Fruit fly (Drosophila melanogaster) whole organism, embryonic: ENCODE measurements around the gene wcy.

ENCODE experiments used
- B-H2 ChIP-seq: fragments of 200-800 bp; sonication (Bioruptor generic); optimal IDR thresholded peaks from 2 replicates; lab custom pipeline; 2018; ENCODE audit warnings: missing biosample characterization, mild to moderate bottlenecking, missing genetic modification characterization
- CG11247 ChIP-seq: fragments of 200-800 bp; sonication (Bioruptor generic); IDR thresholded peaks from 2 replicates; pipeline ENCODE4 v1.3.6; 2022; ENCODE audit warnings: missing biosample characterization, missing genetic modification characterization
- CG12219 ChIP-seq: fragments of 200-800 bp; sonication (Bioruptor generic); optimal IDR thresholded peaks from 3 replicates; lab custom pipeline; 2018; ENCODE audit warnings: missing biosample characterization, mild to moderate bottlenecking, missing genetic modification characterization
- CG12236 ChIP-seq: fragments of 200-800 bp; sonication (Bioruptor generic); optimal IDR thresholded peaks from 2 replicates; lab custom pipeline; 2016; ENCODE audit warnings: missing biosample characterization, missing genetic modification characterization
- CG13424 ChIP-seq: fragments of 200-800 bp; sonication (Bioruptor generic); optimal IDR thresholded peaks from 2 replicates; lab custom pipeline; 2019; ENCODE audit warnings: missing biosample characterization, mild to moderate bottlenecking, missing genetic modification characterization, moderate library complexity
- CG14014 ChIP-seq: fragments of 200-800 bp; sonication (Bioruptor generic); IDR thresholded peaks from 2 replicates; pipeline ENCODE4 v1.3.6; 2022; ENCODE audit warnings: missing biosample characterization, missing genetic modification characterization
- CG17829 ChIP-seq: fragments of 200-800 bp; optimal IDR thresholded peaks from 2 replicates; lab custom pipeline; 2019; ENCODE audit warnings: missing biosample characterization, mild to moderate bottlenecking, missing genetic modification characterization, moderate library complexity
- CG17912 ChIP-seq: fragments of 200-800 bp; sonication (Bioruptor generic); optimal IDR thresholded peaks from 2 replicates; lab custom pipeline; 2018; ENCODE audit warnings: missing biosample characterization, mild to moderate bottlenecking, missing genetic modification characterization
- CG2712 ChIP-seq: fragments of 200-800 bp; optimal IDR thresholded peaks from 3 replicates; lab custom pipeline; 2019; ENCODE audit warnings: missing biosample characterization, mild to moderate bottlenecking, missing genetic modification characterization, moderate library complexity
- CG2875 ChIP-seq: fragments of 200-800 bp; sonication (Bioruptor generic); optimal IDR thresholded peaks from 2 replicates; lab custom pipeline; 2017; ENCODE audit warnings: missing biosample characterization, mild to moderate bottlenecking, missing genetic modification characterization, missing genetic modification reagents
- CG31224 ChIP-seq: fragments of 200-800 bp; sonication (Bioruptor generic); IDR thresholded peaks from 2 replicates; pipeline ENCODE4 v1.3.6; 2022; ENCODE audit warnings: missing biosample characterization, missing genetic modification characterization
- CG31388 ChIP-seq: fragments of 200-800 bp; sonication (Bioruptor generic); optimal IDR thresholded peaks from 2 replicates; lab custom pipeline; 2016; ENCODE audit warnings: missing biosample characterization, missing genetic modification characterization
- CG3847 ChIP-seq: fragments of 200-800 bp; sonication (Bioruptor generic); IDR thresholded peaks from 2 replicates; pipeline ENCODE4 v1.3.6; 2022; ENCODE audit warnings: missing biosample characterization, missing genetic modification characterization
- CG5180 ChIP-seq: fragments of 200-800 bp; sonication (Bioruptor generic); optimal IDR thresholded peaks from 3 replicates; lab custom pipeline; 2017; ENCODE audit warnings: missing biosample characterization, missing genetic modification characterization, mild to moderate bottlenecking, moderate library complexity, missing genetic modification reagents
- CG6654 ChIP-seq: fragments of 200-800 bp; sonication (Bioruptor generic); optimal IDR thresholded peaks from 2 replicates; lab custom pipeline; 2017; ENCODE audit warnings: missing biosample characterization, mild to moderate bottlenecking, missing genetic modification characterization
- CG6854 ChIP-seq: fragments of 200-800 bp; sonication (Bioruptor generic); optimal IDR thresholded peaks from 3 replicates; lab custom pipeline; 2017; ENCODE audit warnings: missing biosample characterization, mild to moderate bottlenecking, missing genetic modification characterization
- CG7928 ChIP-seq: fragments of 200-800 bp; sonication (Bioruptor generic); optimal IDR thresholded peaks from 2 replicates; lab custom pipeline; 2017; ENCODE audit warnings: missing biosample characterization, mild to moderate bottlenecking, missing genetic modification characterization
- E2f2 ChIP-seq: fragments of 200-800 bp; sonication (Bioruptor generic); IDR thresholded peaks from 2 replicates; pipeline ENCODE4 v1.3.6; 2022; ENCODE audit warnings: missing biosample characterization, missing genetic modification characterization
- Elba2 ChIP-seq: fragments of 200-800 bp; sonication (Bioruptor generic); optimal IDR thresholded peaks from 3 replicates; lab custom pipeline; 2016; ENCODE audit warnings: missing biosample characterization, missing genetic modification characterization
- Hr3 ChIP-seq: fragments of 200-800 bp; sonication (Bioruptor generic); optimal IDR thresholded peaks from 3 replicates; lab custom pipeline; 2016; ENCODE audit warnings: missing biosample characterization, missing genetic modification characterization
- MESR4 ChIP-seq: fragments of 200-800 bp; sonication (Bioruptor generic); optimal IDR thresholded peaks from 2 replicates; lab custom pipeline; 2018; ENCODE audit warnings: missing biosample characterization, mild to moderate bottlenecking, missing genetic modification characterization, moderate library complexity
- NFAT ChIP-seq: fragments of 200-800 bp; sonication (Bioruptor generic); IDR thresholded peaks from 2 replicates; pipeline ENCODE4 v1.3.6; 2022; ENCODE audit warnings: missing biosample characterization, missing genetic modification characterization
- Sry-β ChIP-seq: fragments of 200-800 bp; sonication (Bioruptor generic); optimal IDR thresholded peaks from 2 replicates; lab custom pipeline; 2018; ENCODE audit warnings: missing biosample characterization, mild to moderate bottlenecking, missing genetic modification characterization, moderate library complexity
- Usf ChIP-seq: fragments of 200-800 bp; sonication (Bioruptor generic); optimal IDR thresholded peaks from 2 replicates; lab custom pipeline; 2017; ENCODE audit warnings: missing genotype, missing biosample characterization, missing genetic modification characterization
- abd-A ChIP-seq: fragments of 200-800 bp; sonication (Bioruptor generic); optimal IDR thresholded peaks from 3 replicates; lab custom pipeline; 2019; ENCODE audit warnings: missing biosample characterization, mild to moderate bottlenecking, missing genetic modification characterization, moderate library complexity
- ac ChIP-seq: fragments of 200-800 bp; sonication (Bioruptor generic); optimal IDR thresholded peaks from 3 replicates; lab custom pipeline; 2017; ENCODE audit warnings: missing biosample characterization, mild to moderate bottlenecking, missing genetic modification characterization
- amos ChIP-seq: fragments of 200-800 bp; sonication (Bioruptor generic); IDR thresholded peaks from 2 replicates; pipeline ENCODE4 v1.3.6; 2022; ENCODE audit warnings: missing biosample characterization, missing genetic modification characterization; ENCODE audit not compliant: partially characterized antibody
- ash1 ChIP-seq: fragments of 200-800 bp; sonication (Bioruptor generic); optimal IDR thresholded peaks from 2 replicates; lab custom pipeline; 2018; ENCODE audit warnings: missing biosample characterization, mild to moderate bottlenecking, missing genetic modification characterization
- bab2 ChIP-seq: fragments of 200-800 bp; sonication (Bioruptor generic); optimal IDR thresholded peaks from 2 replicates; lab custom pipeline; 2016; ENCODE audit warnings: missing biosample characterization, missing genetic modification characterization
- chm ChIP-seq: fragments of 200-800 bp; sonication (Bioruptor generic); IDR thresholded peaks from 2 replicates; pipeline ENCODE4 v1.3.6; 2022; ENCODE audit warnings: missing biosample characterization, missing genetic modification characterization
- ci ChIP-seq: fragments of 200-800 bp; sonication (Bioruptor generic); IDR thresholded peaks from 3 replicates; pipeline ENCODE4 v1.3.6; 2022; ENCODE audit warnings: missing biosample characterization, missing genetic modification characterization
- croc ChIP-seq: fragments of 200-800 bp; sonication (Bioruptor generic); conservative IDR thresholded peaks from 3 replicates; pipeline ENCODE4 v1.3.6; 2022; ENCODE audit warnings: missing biosample characterization, missing genetic modification characterization
- esg ChIP-seq: fragments of 200-800 bp; sonication (Bioruptor generic); conservative IDR thresholded peaks from 2 replicates; pipeline ENCODE4 v1.3.6; 2022; ENCODE audit warnings: missing biosample characterization, missing genetic modification characterization
- gce ChIP-seq: fragments of 200-800 bp; sonication (Bioruptor generic); IDR thresholded peaks from 3 replicates; pipeline ENCODE4 v1.3.6; 2022; ENCODE audit warnings: missing biosample characterization, missing genetic modification characterization
- gfzf ChIP-seq: fragments of 200-800 bp; sonication (Bioruptor generic); optimal IDR thresholded peaks from 2 replicates; lab custom pipeline; 2016; ENCODE audit warnings: missing biosample characterization, mild to moderate bottlenecking, missing genetic modification characterization, moderate library complexity
- jigr1 ChIP-seq: fragments of 200-800 bp; sonication (Bioruptor generic); IDR thresholded peaks from 3 replicates; pipeline ENCODE4 v1.3.6; 2022; ENCODE audit warnings: missing biosample characterization, missing genetic modification characterization
- kah ChIP-seq: fragments of 200-800 bp; sonication (Bioruptor generic); optimal IDR thresholded peaks from 2 replicates; lab custom pipeline; 2018; ENCODE audit warnings: missing biosample characterization, mild to moderate bottlenecking, missing genetic modification characterization
- lov ChIP-seq, 2 experiments: fragments of 200-800 bp in 1 of 2; fragments of >200 bp in 1 of 2; sonication (Bioruptor generic) in 1 of 2; IDR thresholded peaks in 1 of 2; optimal IDR thresholded peaks in 1 of 2; 2 replicates in 1 of 2; 3 replicates in 1 of 2; pipeline versions ENCODE4 v1.3.6 to Lab custom; 2017 to 2022; ENCODE audit warnings: missing biosample characterization in 1 of 2, missing genetic modification characterization in 1 of 2
- phol ChIP-seq: fragments of 200-800 bp; sonication (Bioruptor generic); optimal IDR thresholded peaks from 3 replicates; lab custom pipeline; 2018; ENCODE audit warnings: missing biosample characterization, mild to moderate bottlenecking, missing genetic modification characterization, moderate library complexity
- ro ChIP-seq: fragments of 200-800 bp; sonication (Bioruptor generic); IDR thresholded peaks from 2 replicates; pipeline ENCODE4 v1.3.6; 2022; ENCODE audit warnings: missing biosample characterization, missing genetic modification characterization
- sd ChIP-seq: fragments of 200-800 bp; sonication (Bioruptor generic); optimal IDR thresholded peaks from 3 replicates; lab custom pipeline; 2018; ENCODE audit warnings: missing biosample characterization, mild to moderate bottlenecking, missing genetic modification characterization, moderate library complexity
- sob ChIP-seq: fragments of 200-800 bp; sonication (Bioruptor generic); IDR thresholded peaks from 2 replicates; pipeline ENCODE4 v1.3.6; 2022; ENCODE audit warnings: missing biosample characterization, missing genetic modification characterization
- sqz ChIP-seq: fragments of 200-800 bp; sonication (Bioruptor generic); optimal IDR thresholded peaks from 3 replicates; lab custom pipeline; 2018; ENCODE audit warnings: missing biosample characterization, mild to moderate bottlenecking, missing genetic modification characterization
- tgo ChIP-seq: fragments of 200-800 bp; sonication (Bioruptor generic); IDR thresholded peaks from 3 replicates; pipeline ENCODE4 v1.3.6; 2022; ENCODE audit warnings: missing biosample characterization, missing genetic modification characterization
- tll ChIP-seq, 2 experiments: fragments of 200-800 bp in 1 of 2; fragments of >200 bp in 1 of 2; sonication (Bioruptor generic) in 1 of 2; optimal IDR thresholded peaks; 2 replicates each; lab custom pipeline; 2017 to 2019; ENCODE audit warnings: missing biosample characterization in 2 of 2, missing genetic modification characterization in 2 of 2, mild to moderate bottlenecking in 1 of 2, moderate library complexity in 1 of 2
- trh ChIP-seq: fragments of 200-800 bp; sonication (Bioruptor generic); optimal IDR thresholded peaks from 2 replicates; lab custom pipeline; 2016; ENCODE audit warnings: missing biosample characterization, missing genetic modification characterization
- tup ChIP-seq: fragments of 200-800 bp; sonication (Bioruptor generic); optimal IDR thresholded peaks from 2 replicates; lab custom pipeline; 2016; ENCODE audit warnings: missing biosample characterization, mild to moderate bottlenecking, missing genetic modification characterization, moderate library complexity
- yki ChIP-seq: fragments of >200 bp; optimal IDR thresholded peaks from 3 replicates; lab custom pipeline; 2018
- zfh1 ChIP-seq: fragments of 200-800 bp; sonication (Bioruptor generic); IDR thresholded peaks from 3 replicates; pipeline ENCODE4 v1.3.6; 2022; ENCODE audit warnings: missing biosample characterization, missing genetic modification characterization

wcy gene

dm6 chrX:17125017-17125821, 47.5 kb upstream of the wcy start (continued):
- TF ChIP-seq Sry-β (GFP tag; lab: Kevin White, UChicago) (peak; percentile 52), bab2 (GFP tag; lab: Kevin White, UChicago) (no peak), CG3847 (peak; percentile 38), CG2712 (peak; percentile 71), chm (GFP tag; lab: Robert Waterston, UW) (peak; percentile 40; the same call in 1 of the 2 replicates), ac (GFP tag; lab: Kevin White, UChicago) (no peak), kah (GFP tag; lab: Kevin White, UChicago) (peak; percentile 62), yki (lab: Kevin White, UChicago) (no peak), ci (GFP tag; lab: Robert Waterston, UW) (peak; percentile 73), CG7928 (peak; percentile 3), lov (optimal IDR thresholded peaks at IDR 0.05; lab: Kevin White, UChicago) (no peak), lov (GFP tag; IDR thresholded peaks at IDR 0.05; lab: Robert Waterston, UW) (no peak), amos (GFP tag; lab: Robert Waterston, UW) (peak; percentile 90), CG6654 (GFP tag; lab: Kevin White, UChicago) (peak; percentile 40), tgo (GFP tag; lab: Robert Waterston, UW) (peak; percentile 75), CG13424 (peak; percentile 81), croc (GFP tag; lab: Robert Waterston, UW) (no peak), Elba2 (GFP tag; lab: Kevin White, UChicago) (no peak), abd-A (tag; lab: Kevin White, UChicago) (no peak), trh (GFP tag; lab: Kevin White, UChicago) (peak; percentile 2), esg (GFP tag; lab: Robert Waterston, UW) (peak; percentile 71), CG17829 (tag; lab: Kevin White, UChicago) (peak; percentile 63), CG17912 (no peak), B-H2 (GFP tag; lab: Kevin White, UChicago) (peak; percentile 36), gce (no peak), zfh1 (peak; percentile 65; the same call in 2 of the 3 replicates), jigr1 (GFP tag; lab: Robert Waterston, UW) (no peak), CG6854 (peak; percentile 71), E2f2 (GFP tag; lab: Robert Waterston, UW) (no peak; the same call in none of the 2 replicates), ash1 (GFP tag; lab: Kevin White, UChicago) (no peak), tll (GFP tag; optimal IDR thresholded peaks at IDR 0.05; lab: Kevin White, UChicago) (peak in 1 of 2 experiments; percentile 13), sd (peak; percentile 86), sob (GFP tag; lab: Robert Waterston, UW) (peak; percentile 63), Hr3 (GFP tag; lab: Kevin White, UChicago) (peak; percentile 9), sqz (GFP tag; lab: Kevin White, UChicago) (peak; percentile 100), MESR4 (GFP tag; lab: Kevin White, UChicago) (no peak), CG31388 (GFP tag; lab: Kevin White, UChicago) (no peak), CG11247 (GFP tag; lab: Robert Waterston, UW) (peak; percentile 53), CG5180 (peak; percentile 54), phol (peak; percentile 69), CG12236 (GFP tag; lab: Kevin White, UChicago) (no peak), gfzf (GFP tag; lab: Kevin White, UChicago) (no peak), NFAT (GFP tag; lab: Robert Waterston, UW) (peak; percentile 16; the same call in 1 of the 2 replicates), CG31224 (GFP tag; lab: Robert Waterston, UW) (no peak), CG2875 (no peak), ro (GFP tag; lab: Robert Waterston, UW) (no peak), Usf (GFP tag; lab: Kevin White, UChicago) (no peak), tup (GFP tag; lab: Kevin White, UChicago) (no peak), CG14014 (GFP tag; lab: Robert Waterston, UW) (peak; percentile 72), CG12219 (GFP tag; lab: Kevin White, UChicago) (peak; percentile 2)
